Fruit fly (Drosophila melanogaster) whole organism, embryonic: Measurements from ENCODE around the gene CG6163.

Experiments used
- ATbp ChIP-seq: fragments of 200-800 bp; sonication (Bioruptor generic); optimal IDR thresholded peaks from 2 replicates; lab custom pipeline; 2017; ENCODE audit warnings: missing biosample characterization, mild to moderate bottlenecking, missing genetic modification characterization, missing genetic modification reagents
- Asciz ChIP-seq: fragments of 200-800 bp; sonication (Bioruptor generic); optimal IDR thresholded peaks from 2 replicates; lab custom pipeline; 2017; ENCODE audit warnings: missing biosample characterization, mild to moderate bottlenecking, missing genetic modification characterization, missing genetic modification reagents
- BEAF-32 ChIP-seq: fragments of 200-800 bp; sonication (Bioruptor generic); optimal IDR thresholded peaks from 3 replicates; lab custom pipeline; 2017; ENCODE audit warnings: missing biosample characterization, missing genetic modification characterization, mild to moderate bottlenecking, moderate library complexity, missing genetic modification reagents
- CG10147 ChIP-seq: fragments of 200-800 bp; sonication (Bioruptor generic); optimal IDR thresholded peaks from 2 replicates; lab custom pipeline; 2019; ENCODE audit warnings: missing biosample characterization, mild to moderate bottlenecking, missing genetic modification characterization, moderate library complexity
- CG10431 ChIP-seq: fragments of 200-800 bp; sonication (Bioruptor generic); optimal IDR thresholded peaks from 3 replicates; lab custom pipeline; 2018; ENCODE audit warnings: missing biosample characterization, mild to moderate bottlenecking, missing genetic modification characterization
- CG10462 ChIP-seq: fragments of 200-800 bp; sonication (Bioruptor generic); optimal IDR thresholded peaks from 2 replicates; lab custom pipeline; 2016; ENCODE audit warnings: missing biosample characterization, missing genetic modification characterization
- CG11247 ChIP-seq: fragments of 200-800 bp; sonication (Bioruptor generic); IDR thresholded peaks from 2 replicates; pipeline ENCODE4 v1.3.6; 2022; ENCODE audit warnings: missing biosample characterization, missing genetic modification characterization
- CG11456 ChIP-seq: fragments of 200-800 bp; sonication (Bioruptor generic); IDR thresholded peaks from 3 replicates; pipeline ENCODE4 v1.3.6; 2022; ENCODE audit warnings: missing biosample characterization, missing genetic modification characterization
- CG12236 ChIP-seq: fragments of 200-800 bp; sonication (Bioruptor generic); optimal IDR thresholded peaks from 2 replicates; lab custom pipeline; 2016; ENCODE audit warnings: missing biosample characterization, missing genetic modification characterization
- CG12659 ChIP-seq: fragments of 200-800 bp; sonication (Bioruptor generic); optimal IDR thresholded peaks from 3 replicates; lab custom pipeline; 2017; ENCODE audit warnings: mild to moderate bottlenecking, missing biosample characterization, missing genetic modification reagents, missing genetic modification characterization
- CG13296 ChIP-seq: fragments of 200-800 bp; sonication (Bioruptor generic); optimal IDR thresholded peaks from 3 replicates; lab custom pipeline; 2018; ENCODE audit warnings: missing biosample characterization, mild to moderate bottlenecking, missing genetic modification characterization
- CG14710 ChIP-seq: fragments of 200-800 bp; sonication (Bioruptor generic); optimal IDR thresholded peaks from 3 replicates; lab custom pipeline; 2019; ENCODE audit warnings: missing biosample characterization, mild to moderate bottlenecking, missing genetic modification characterization, moderate library complexity
- CG15011 ChIP-seq: fragments of 200-800 bp; sonication (Bioruptor generic); optimal IDR thresholded peaks from 3 replicates; lab custom pipeline; 2018; ENCODE audit warnings: missing biosample characterization, mild to moderate bottlenecking, missing genetic modification characterization
- CG1529 ChIP-seq: fragments of 200-800 bp; sonication (Bioruptor generic); optimal IDR thresholded peaks from 3 replicates; lab custom pipeline; 2018; ENCODE audit warnings: missing biosample characterization, missing genetic modification characterization
- CG15514 ChIP-seq: fragments of 200-800 bp; sonication (Bioruptor generic); optimal IDR thresholded peaks from 3 replicates; lab custom pipeline; 2017; ENCODE audit warnings: missing biosample characterization, missing genetic modification characterization, mild to moderate bottlenecking, moderate library complexity, missing genetic modification reagents
- CG18011 ChIP-seq: fragments of 200-800 bp; sonication (Bioruptor generic); optimal IDR thresholded peaks from 2 replicates; lab custom pipeline; 2017; ENCODE audit warnings: missing biosample characterization, missing genetic modification characterization, mild to moderate bottlenecking, moderate library complexity, missing genotype
- CG18476 ChIP-seq: fragments of 200-800 bp; sonication (Bioruptor generic); optimal IDR thresholded peaks from 2 replicates; lab custom pipeline; 2016; ENCODE audit warnings: missing biosample characterization, mild to moderate bottlenecking, missing genetic modification characterization
- CG18764 ChIP-seq: fragments of 200-800 bp; sonication (Bioruptor generic); optimal IDR thresholded peaks from 3 replicates; lab custom pipeline; 2016; ENCODE audit warnings: missing biosample characterization, missing genetic modification characterization
- CG30020 ChIP-seq: fragments of 200-800 bp; optimal IDR thresholded peaks from 2 replicates; lab custom pipeline; 2019; ENCODE audit warnings: missing biosample characterization, mild to moderate bottlenecking, missing genetic modification characterization, moderate library complexity
- CG3838 ChIP-seq: fragments of 200-800 bp; sonication (Bioruptor generic); optimal IDR thresholded peaks from 3 replicates; lab custom pipeline; 2016; ENCODE audit warnings: missing biosample characterization, missing genetic modification characterization
- CG4707 ChIP-seq: fragments of 200-800 bp; sonication (Bioruptor generic); optimal IDR thresholded peaks from 2 replicates; lab custom pipeline; 2018; ENCODE audit warnings: missing biosample characterization, mild to moderate bottlenecking, missing genetic modification characterization, moderate library complexity
- CG6254 ChIP-seq: fragments of 200-800 bp; sonication (Bioruptor generic); optimal IDR thresholded peaks from 3 replicates; lab custom pipeline; 2017; ENCODE audit warnings: mild to moderate bottlenecking, missing biosample characterization, missing genetic modification reagents, missing genetic modification characterization
- CG6683 ChIP-seq: fragments of 200-800 bp; sonication (Bioruptor generic); optimal IDR thresholded peaks from 2 replicates; lab custom pipeline; 2017; ENCODE audit warnings: missing biosample characterization, mild to moderate bottlenecking, missing genetic modification characterization, missing genetic modification reagents
- CG8765 ChIP-seq: fragments of 200-800 bp; sonication (Bioruptor generic); IDR thresholded peaks from 2 replicates; pipeline ENCODE4 v1.3.6; 2022; ENCODE audit warnings: missing biosample characterization, missing genetic modification characterization
- HLH54F ChIP-seq: fragments of 200-800 bp; sonication (Bioruptor generic); optimal IDR thresholded peaks from 3 replicates; lab custom pipeline; 2016; ENCODE audit warnings: missing biosample characterization, missing genetic modification characterization
- Lim3 ChIP-seq: fragments of 200-800 bp; sonication (Bioruptor generic); IDR thresholded peaks from 2 replicates; pipeline ENCODE4 v1.3.6; 2022; ENCODE audit warnings: missing biosample characterization, missing genetic modification characterization
- Side ChIP-seq: fragments of 200-800 bp; sonication (Bioruptor generic); optimal IDR thresholded peaks from 2 replicates; lab custom pipeline; 2016; ENCODE audit warnings: missing biosample characterization, missing genetic modification characterization
- Six4 ChIP-seq: fragments of 200-800 bp; sonication (Bioruptor generic); optimal IDR thresholded peaks from 2 replicates; lab custom pipeline; 2016; ENCODE audit warnings: missing biosample characterization, missing genetic modification characterization
- Spps ChIP-seq: fragments of 200-800 bp; sonication (Bioruptor generic); optimal IDR thresholded peaks from 2 replicates; lab custom pipeline; 2018; ENCODE audit warnings: missing biosample characterization, mild to moderate bottlenecking, missing genetic modification characterization
- Sry-β ChIP-seq: fragments of 200-800 bp; sonication (Bioruptor generic); optimal IDR thresholded peaks from 2 replicates; lab custom pipeline; 2018; ENCODE audit warnings: missing biosample characterization, mild to moderate bottlenecking, missing genetic modification characterization, moderate library complexity
- Stat92E ChIP-seq, 3 experiments: fragments of >200 bp in 2 of 3; fragments of 200-800 bp in 1 of 3; sonication (Bioruptor generic) in 1 of 3; optimal IDR thresholded peaks; 2 replicates each; lab custom pipeline; 2017 to 2019; ENCODE audit warnings: missing biosample characterization in 3 of 3, missing genetic modification characterization in 3 of 3, mild to moderate bottlenecking in 1 of 3, moderate library complexity in 1 of 3
- Taf1 ChIP-seq: fragments of 200-800 bp; sonication (Bioruptor generic); IDR thresholded peaks from 2 replicates; pipeline ENCODE4 v1.3.6; 2022; ENCODE audit warnings: missing biosample characterization, missing genetic modification characterization
- Usf ChIP-seq: fragments of 200-800 bp; sonication (Bioruptor generic); optimal IDR thresholded peaks from 2 replicates; lab custom pipeline; 2017; ENCODE audit warnings: missing genotype, missing biosample characterization, missing genetic modification characterization
- Vsx1 ChIP-seq: fragments of 200-800 bp; sonication (Bioruptor generic); optimal IDR thresholded peaks from 2 replicates; lab custom pipeline; 2017; ENCODE audit warnings: missing biosample characterization, mild to moderate bottlenecking, missing genetic modification characterization, missing genetic modification reagents
- al ChIP-seq: fragments of 200-800 bp; sonication (Bioruptor generic); IDR thresholded peaks from 2 replicates; pipeline ENCODE4 v1.3.6; 2022; ENCODE audit warnings: missing biosample characterization, missing genetic modification characterization
- ato ChIP-seq: fragments of 200-800 bp; sonication (Bioruptor generic); IDR thresholded peaks from 2 replicates; pipeline ENCODE4 v1.3.6; 2022; ENCODE audit warnings: missing biosample characterization, missing genetic modification characterization; ENCODE audit not compliant: partially characterized antibody
- bab2 ChIP-seq: fragments of 200-800 bp; sonication (Bioruptor generic); optimal IDR thresholded peaks from 2 replicates; lab custom pipeline; 2016; ENCODE audit warnings: missing biosample characterization, missing genetic modification characterization
- bcd ChIP-seq: fragments of 200-800 bp; sonication (Bioruptor generic); optimal IDR thresholded peaks from 2 replicates; lab custom pipeline; 2017; ENCODE audit warnings: missing biosample characterization, mild to moderate bottlenecking, missing genetic modification characterization
- da ChIP-seq: fragments of 200-800 bp; sonication (Bioruptor generic); optimal IDR thresholded peaks from 2 replicates; lab custom pipeline; 2016; ENCODE audit warnings: missing biosample characterization, missing genetic modification characterization
- inv ChIP-seq: fragments of 200-800 bp; sonication (Bioruptor generic); IDR thresholded peaks from 2 replicates; pipeline ENCODE4 v1.3.6; 2022; ENCODE audit warnings: missing biosample characterization, missing genetic modification characterization; ENCODE audit not compliant: partially characterized antibody
- ken ChIP-seq: fragments of 200-800 bp; sonication (Bioruptor generic); IDR thresholded peaks from 3 replicates; pipeline ENCODE4 v1.3.6; 2022; ENCODE audit warnings: missing biosample characterization, missing genetic modification characterization
- maf-S ChIP-seq: fragments of 200-800 bp; sonication (Bioruptor generic); optimal IDR thresholded peaks from 2 replicates; lab custom pipeline; 2016; ENCODE audit warnings: missing biosample characterization, missing genetic modification characterization
- nmo ChIP-seq: fragments of 200-800 bp; sonication (Bioruptor generic); optimal IDR thresholded peaks from 2 replicates; lab custom pipeline; 2018; ENCODE audit warnings: missing biosample characterization, mild to moderate bottlenecking, missing genetic modification characterization, moderate library complexity
- pan ChIP-seq, 4 experiments: fragments of >200 bp in 3 of 4; fragments of 200-800 bp in 1 of 4; sonication (Bioruptor generic) in 1 of 4; optimal IDR thresholded peaks in 3 of 4; IDR thresholded peaks in 1 of 4; 2 replicates each; pipeline versions ENCODE4 v1.3.6 to Lab custom; 2017 to 2022; ENCODE audit warnings: missing biosample characterization in 2 of 4, missing genetic modification characterization in 2 of 4, mixed read lengths in 1 of 4
- stwl ChIP-seq: fragments of 200-800 bp; sonication (Bioruptor generic); optimal IDR thresholded peaks from 3 replicates; lab custom pipeline; 2018; ENCODE audit warnings: missing biosample characterization, mild to moderate bottlenecking, missing genetic modification characterization, moderate library complexity
- tgo ChIP-seq: fragments of 200-800 bp; sonication (Bioruptor generic); IDR thresholded peaks from 3 replicates; pipeline ENCODE4 v1.3.6; 2022; ENCODE audit warnings: missing biosample characterization, missing genetic modification characterization
- tin ChIP-seq: fragments of 200-800 bp; sonication (Bioruptor generic); optimal IDR thresholded peaks from 3 replicates; lab custom pipeline; 2016; ENCODE audit warnings: missing biosample characterization, missing genetic modification characterization
- wor ChIP-seq: fragments of 200-800 bp; sonication (Bioruptor generic); IDR thresholded peaks from 2 replicates; pipeline ENCODE4 v1.3.6; 2022; ENCODE audit warnings: missing biosample characterization, missing genetic modification characterization

CG6163 gene

dm6 chr3L:11368319-11369299, 3.9 kb upstream of the CG6163 start (continued):
- TF ChIP-seq wor (GFP tag; lab: Robert Waterston, UW) (no peak), ato (GFP tag; lab: Robert Waterston, UW) (no peak), CG3838 (no peak), Taf1 (GFP tag; lab: Robert Waterston, UW) (no peak), CG6254 (peak; percentile 17), maf-S (GFP tag; lab: Kevin White, UChicago) (no peak), CG13296 (GFP tag; lab: Kevin White, UChicago) (no peak), CG4707 (no peak), CG10431 (GFP tag; lab: Kevin White, UChicago) (no peak), CG18764 (GFP tag; lab: Kevin White, UChicago) (no peak), Spps (no peak), Asciz (GFP tag; lab: Kevin White, UChicago) (no peak), bab2 (no peak), CG11247 (GFP tag; lab: Robert Waterston, UW) (no peak), tgo (no peak), Usf (GFP tag; lab: Kevin White, UChicago) (no peak), tin (no peak), al (no peak), Lim3 (no peak), CG30020 (tag; lab: Kevin White, UChicago) (no peak), stwl (tag; lab: Kevin White, UChicago) (no peak), CG11456 (no peak), CG18011 (GFP tag; lab: Kevin White, UChicago) (no peak), CG8765 (no peak), Stat92E (GFP tag; optimal IDR thresholded peaks at IDR 0.05; lab: Kevin White, UChicago) (no peak), bcd (GFP tag; lab: Kevin White, UChicago) (no peak), CG15514 (no peak), inv (GFP tag; lab: Robert Waterston, UW) (no peak), CG15011 (GFP tag; lab: Kevin White, UChicago) (no peak), HLH54F (no peak), CG12236 (GFP tag; lab: Kevin White, UChicago) (no peak), da (GFP tag; lab: Kevin White, UChicago) (no peak), pan (optimal IDR thresholded peaks at IDR 0.05; lab: Kevin White, UChicago) (no peak), pan (GFP tag; optimal IDR thresholded peaks at IDR 0.05 in 1 of 2, IDR thresholded peaks at IDR 0.05 in 1 of 2) (no peak), Six4 (GFP tag; lab: Kevin White, UChicago) (no peak), CG10147 (GFP tag; lab: Kevin White, UChicago) (no peak), CG1529 (GFP tag; lab: Kevin White, UChicago) (no peak), BEAF-32 (GFP tag; lab: Kevin White, UChicago) (no peak), nmo (GFP tag; lab: Kevin White, UChicago) (peak; percentile 42), CG18476 (no peak), CG14710 (tag; lab: Kevin White, UChicago) (peak; percentile 25), ken (GFP tag; lab: Robert Waterston, UW) (no peak), Vsx1 (GFP tag; lab: Kevin White, UChicago) (no peak), CG10462 (GFP tag; lab: Kevin White, UChicago) (no peak), ATbp (GFP tag; lab: Kevin White, UChicago) (no peak), CG12659 (GFP tag; lab: Kevin White, UChicago) (no peak), CG6683 (no peak), Sry-β (no peak), Side (no peak)
